Fruit fly (Drosophila melanogaster): Measurements from ENCODE around the gene CG15771.

The CG15771 gene

dm6 chrX:5724744-5725185 is 30.6 kb upstream of the CG15771 start (continued):
- TF ChIP-seq danr (GFP tag; IDR thresholded peaks at IDR 0.05): peak; percentile 11; the same call in 1 of the 2 replicates
- TF ChIP-seq Sin3A (optimal IDR thresholded peaks at IDR 0.05): no peak
- TF ChIP-seq CG6272 (GFP tag; IDR thresholded peaks at IDR 0.05): no peak
- TF ChIP-seq CG34422 (GFP tag; IDR thresholded peaks at IDR 0.05): peak; percentile 24; the same call in 1 of the 3 replicates
- no peak for TF ChIP-seq CG10462 (GFP tag; optimal IDR thresholded peaks at IDR 0.05)
- peak; percentile 40; the same call in 1 of the 2 replicates for TF ChIP-seq CG10366 (GFP tag; IDR thresholded peaks at IDR 0.05)
- TF ChIP-seq CG17829 (tag; optimal IDR thresholded peaks at IDR 0.05): peak; percentile 17
- TF ChIP-seq CG9817 (tag; optimal IDR thresholded peaks at IDR 0.05): no peak
- no peak for TF ChIP-seq Lim3 (GFP tag; IDR thresholded peaks at IDR 0.05)
- TF ChIP-seq Asciz (GFP tag; optimal IDR thresholded peaks at IDR 0.05): peak; percentile 70
- TF ChIP-seq CG31365 (tag; optimal IDR thresholded peaks at IDR 0.05): no peak
- TF ChIP-seq gcm (GFP tag; optimal IDR thresholded peaks at IDR 0.05): peak; percentile 35
- no peak for TF ChIP-seq scrt (GFP tag; optimal IDR thresholded peaks at IDR 0.05)
- TF ChIP-seq Mes4 (GFP tag; optimal IDR thresholded peaks at IDR 0.05): peak; percentile 23
- peak; percentile 91 for TF ChIP-seq Ets65A (GFP tag)
- TF ChIP-seq CG2120 (GFP tag; optimal IDR thresholded peaks at IDR 0.05): peak; percentile 26
- TF ChIP-seq Eip74EF (GFP tag; optimal IDR thresholded peaks at IDR 0.05): peak in 1 of 2 experiments; percentile 51
- peak; percentile 59 for TF ChIP-seq CG2202 (tag; optimal IDR thresholded peaks at IDR 0.05)
- 0 out of 3 replicates have a peak, but pooled peaks have one; percentile 7 for TF ChIP-seq Dbx (GFP tag; IDR thresholded peaks at IDR 0.05)
- TF ChIP-seq CG5953 (GFP tag; IDR thresholded peaks at IDR 0.05): peak; percentile 72; the same call in 1 of the 2 replicates
- TF ChIP-seq ewg (GFP tag; optimal IDR thresholded peaks at IDR 0.05): peak; percentile 54
- TF ChIP-seq dati (GFP tag; IDR thresholded peaks at IDR 0.05): no peak
- peak; percentile 27 for TF ChIP-seq CG8281 (tag; optimal IDR thresholded peaks at IDR 0.05)
- TF ChIP-seq CG3726 (GFP tag; IDR thresholded peaks at IDR 0.05): peak; percentile 45; the same call in 1 of the 3 replicates
- no peak for TF ChIP-seq CG13624 (GFP tag; optimal IDR thresholded peaks at IDR 0.05)
- no peak for TF ChIP-seq yki (optimal IDR thresholded peaks at IDR 0.05)
- peak; percentile 36 for TF ChIP-seq tin (GFP tag; optimal IDR thresholded peaks at IDR 0.05)
- peak; percentile 6 for TF ChIP-seq CG10274 (GFP tag; optimal IDR thresholded peaks at IDR 0.05)
- no peak for TF ChIP-seq gfzf (GFP tag; optimal IDR thresholded peaks at IDR 0.05)
- TF ChIP-seq Optix (GFP tag; IDR thresholded peaks at IDR 0.05): peak; percentile 56; the same call in 1 of the 3 replicates
- TF ChIP-seq CG4730 (GFP tag; IDR thresholded peaks at IDR 0.05): 0 out of 2 replicates have a peak, but pooled peaks have one; percentile 13
- TF ChIP-seq H15 (GFP tag; IDR thresholded peaks at IDR 0.05): peak; percentile 30; the same call in 1 of the 3 replicates
- TF ChIP-seq CG2678 (tag; optimal IDR thresholded peaks at IDR 0.05): peak; percentile 59
- peak; percentile 49 for TF ChIP-seq mam (GFP tag; optimal IDR thresholded peaks at IDR 0.05)
- TF ChIP-seq CG31441 (GFP tag; IDR thresholded peaks at IDR 0.05): peak; percentile 67
- TF ChIP-seq CTCF (GFP tag; optimal IDR thresholded peaks at IDR 0.05): peak; percentile 23
- peak; percentile 72 for TF ChIP-seq CG2875 (GFP tag; optimal IDR thresholded peaks at IDR 0.05)
- peak; percentile 1 for TF ChIP-seq caup (GFP tag; optimal IDR thresholded peaks at IDR 0.05; ENCODE audit: severe bottlenecking)
- no peak for TF ChIP-seq CG6683 (GFP tag; optimal IDR thresholded peaks at IDR 0.05)
- TF ChIP-seq sd (tag; optimal IDR thresholded peaks at IDR 0.05): no peak
- peak; percentile 75 for TF ChIP-seq fd64A (GFP tag; optimal IDR thresholded peaks at IDR 0.05)
- peak; percentile 1 for TF ChIP-seq CG1647 (GFP tag; optimal IDR thresholded peaks at IDR 0.05)
- TF ChIP-seq CG33557 (GFP tag; optimal IDR thresholded peaks at IDR 0.05): peak; percentile 54
- peak; percentile 21 for TF ChIP-seq CG13123 (GFP tag; optimal IDR thresholded peaks at IDR 0.05)
- TF ChIP-seq CHES-1-like (GFP tag; optimal IDR thresholded peaks at IDR 0.05): peak; percentile 15
- TF ChIP-seq H2.0 (GFP tag; IDR thresholded peaks at IDR 0.05): 0 out of 2 replicates have a peak, but pooled peaks have one; percentile 37
- TF ChIP-seq cwo (GFP tag; optimal IDR thresholded peaks at IDR 0.05): peak; percentile 7
- peak; percentile 64; the same call in 1 of the 2 replicates for TF ChIP-seq CG14014 (GFP tag; IDR thresholded peaks at IDR 0.05)
- TF ChIP-seq sim (GFP tag; IDR thresholded peaks at IDR 0.05): no peak
- TF ChIP-seq CG12071 (GFP tag; optimal IDR thresholded peaks at IDR 0.05): peak; percentile 64
- peak; percentile 19 for TF ChIP-seq Hr3 (GFP tag; optimal IDR thresholded peaks at IDR 0.05)
- peak; percentile 71 for TF ChIP-seq CG17361 (GFP tag; IDR thresholded peaks at IDR 0.05)

Data from whole organism, embryonic.